Worm (Caenorhabditis elegans): ENCODE measurements around the gene exc-15.

ce11 chrV:4525512-4525911 lies 42.3 kb downstream of the exc-15 start:
- TF ChIP-seq med-1 (GFP tag; optimal IDR thresholded peaks at IDR 0.05; ENCODE audit: insufficient read depth) (no peak), klf-2 (GFP tag; conservative IDR thresholded peaks at IDR 0.05) (no peak), tab-1 (GFP tag; IDR thresholded peaks at IDR 0.05) (no peak), ztf-23 (GFP tag; IDR thresholded peaks at IDR 0.05) (no peak)
